Worm (Caenorhabditis elegans) whole organism, midembryonic: Measurements from ENCODE around the gene F47B10.6.

Experiments
- T22C8.4 ChIP-seq: fragments of 200-800 bp; sonication (Bioruptor generic); IDR thresholded peaks from 2 replicates; pipeline ENCODE4 v1.3.6; 2022; ENCODE audit warnings: missing genetic modification characterization, missing compliant biosample characterization
- cog-1 ChIP-seq: sonication (generic microtip); optimal IDR thresholded peaks from 2 replicates; lab custom pipeline; 2016; ENCODE audit warnings: missing genetic modification characterization, missing compliant biosample characterization
- flt-1 ChIP-seq: fragments of 200-800 bp; sonication (Bioruptor generic); IDR thresholded peaks from 2 replicates; pipeline ENCODE4 v1.3.6; 2022; ENCODE audit warnings: missing genetic modification characterization, missing compliant biosample characterization
- klf-2 ChIP-seq: fragments of 200-800 bp; sonication (Bioruptor generic); conservative IDR thresholded peaks from 2 replicates; pipeline ENCODE4 v1.3.6; 2022; ENCODE audit warnings: missing genetic modification reagents, missing genetic modification characterization, missing compliant biosample characterization
- med-1 ChIP-seq: sonication (generic microtip); optimal IDR thresholded peaks from 2 replicates; lab custom pipeline; 2017; ENCODE audit warnings: missing genetic modification characterization, mild to moderate bottlenecking, missing compliant biosample characterization, antibody characterized with exemption, missing genetic modification reagents; ENCODE audit not compliant: insufficient read depth
- ref-1 ChIP-seq: fragments of 200-800 bp; sonication (Bioruptor generic); conservative IDR thresholded peaks from 2 replicates; pipeline ENCODE4 v1.3.6; 2022; ENCODE audit warnings: missing genetic modification reagents, missing genetic modification characterization, missing compliant biosample characterization
- tab-1 ChIP-seq: fragments of 200-800 bp; sonication (Bioruptor generic); IDR thresholded peaks from 2 replicates; pipeline ENCODE4 v1.3.6; 2022; ENCODE audit warnings: missing genetic modification characterization, missing compliant biosample characterization
- ztf-23 ChIP-seq: fragments of 200-800 bp; sonication (Bioruptor generic); IDR thresholded peaks from 2 replicates; pipeline ENCODE4 v1.3.6; 2022; ENCODE audit warnings: missing genetic modification reagents, missing genetic modification characterization, missing compliant biosample characterization
- ztf-29 ChIP-seq: fragments of 200-800 bp; sonication (Bioruptor generic); IDR thresholded peaks from 2 replicates; pipeline ENCODE4 v1.3.6; 2022; ENCODE audit warnings: missing genetic modification reagents, missing genetic modification characterization, missing compliant biosample characterization

- no peak for TF ChIP-seq ztf-23
- no peak for TF ChIP-seq med-1 (GFP tag; lab: Kevin White, UChicago)
- TF ChIP-seq ref-1 (GFP tag; lab: Robert Waterston, UW), result no peak
- no peak for TF ChIP-seq tab-1
- TF ChIP-seq klf-2 (GFP tag; lab: Robert Waterston, UW), result no peak
- no peak for TF ChIP-seq flt-1 (GFP tag; lab: Robert Waterston, UW)
- TF ChIP-seq ztf-29 (GFP tag; lab: Robert Waterston, UW), result no peak
- no peak for TF ChIP-seq T22C8.4 (GFP tag; lab: Robert Waterston, UW)
- TF ChIP-seq cog-1 (tag; lab: Kevin White, UChicago), result no peak
These were observed 49.8 kb upstream of the F47B10.6 start, which contains the start of gene plc-1 for ce11 chrX:10838550-10838949.
